Fruit fly (Drosophila melanogaster): ENCODE measurements around the gene CG2656.
A peak's percentile ranks its signal among the peaks of the same experiment; 100 is the strongest.

- TF ChIP-seq dl (GFP tag; optimal IDR thresholded peaks at IDR 0.05; ENCODE audit: insufficient read depth in 1 of 2, partially characterized antibody in 2 of 2) (peak; percentile 95 to 96), ey (GFP tag; optimal IDR thresholded peaks at IDR 0.05) (peak; percentile 31), brk (GFP tag; optimal IDR thresholded peaks at IDR 0.05) (no peak), Abd-B (GFP tag; optimal IDR thresholded peaks at IDR 0.05) (no peak), usp (GFP tag; optimal IDR thresholded peaks at IDR 0.05) (no peak), psq (GFP tag; optimal IDR thresholded peaks at IDR 0.05) (peak; percentile 83), h (GFP tag; optimal IDR thresholded peaks at IDR 0.05) (peak; percentile 25), Dfd (GFP tag; optimal IDR thresholded peaks at IDR 0.05) (no peak), dmrt93B (GFP tag; optimal IDR thresholded peaks at IDR 0.05) (no peak), sage (GFP tag; optimal IDR thresholded peaks at IDR 0.05) (peak; percentile 63)
These were observed 36.6 kb upstream of the CG2656 start for dm6 chr3R:7107713-7108588.

All from whole organism, wandering third instar larva.